Worm (Caenorhabditis elegans): ENCODE measurements around the gene acl-14.

ce11 chrV:9287460-9287859 is 46.0 kb downstream of the acl-14 start, which contains the start of gene lron-2:
- no peak for TF ChIP-seq fos-1 (tag; optimal IDR thresholded peaks at IDR 0.05)
- no peak for TF ChIP-seq fkh-10 (GFP tag; optimal IDR thresholded peaks at IDR 0.05)
- TF ChIP-seq elt-3 (tag; optimal IDR thresholded peaks at IDR 0.05) = no peak
- no peak for TF ChIP-seq unc-30 (tag; optimal IDR thresholded peaks at IDR 0.05)
- TF ChIP-seq mdl-1 (tag; optimal IDR thresholded peaks at IDR 0.05) = no peak
- no peak for TF ChIP-seq nhr-77 (tag; optimal IDR thresholded peaks at IDR 0.05)
- TF ChIP-seq lin-14 (GFP tag; optimal IDR thresholded peaks at IDR 0.05) = no peak
- TF ChIP-seq pqm-1 (tag; optimal IDR thresholded peaks at IDR 0.05) = no peak
- no peak for TF ChIP-seq nhr-237 (tag; optimal IDR thresholded peaks at IDR 0.05)
- TF ChIP-seq mep-1 (tag; optimal IDR thresholded peaks at IDR 0.05) = no peak
- no peak for TF ChIP-seq nhr-28 (tag; optimal IDR thresholded peaks at IDR 0.05)
- no peak for TF ChIP-seq sox-4 (tag; optimal IDR thresholded peaks at IDR 0.05)
- no peak for TF ChIP-seq sptf-1 (tag; optimal IDR thresholded peaks at IDR 0.05)
- no peak for TF ChIP-seq nhr-11 (tag; optimal IDR thresholded peaks at IDR 0.05)
